Worm (Caenorhabditis elegans) whole organism, L4 larva: Measurements from ENCODE around the gene F32D8.14.
A peak's percentile ranks its signal among the peaks of the same experiment; 100 is the strongest.

Experiments
- D1046.2 ChIP-seq: fragments of 200-800 bp; sonication (Bioruptor generic); IDR thresholded peaks from 2 replicates; pipeline ENCODE4 v1.3.6; 2022; ENCODE audit warnings: missing genetic modification characterization, missing compliant biosample characterization
- F10B5.3 ChIP-seq: sonication (generic microtip); optimal IDR thresholded peaks from 2 replicates; lab custom pipeline; 2016; ENCODE audit warnings: mild to moderate bottlenecking, missing genetic modification characterization, missing compliant biosample characterization
- F26F4.8 ChIP-seq: fragments of 200-800 bp; sonication (Bioruptor generic); conservative IDR thresholded peaks from 2 replicates; pipeline ENCODE4 v1.3.6; 2022; ENCODE audit warnings: missing genetic modification characterization, missing compliant biosample characterization
- F44E2.7 ChIP-seq: fragments of 200-800 bp; sonication (Bioruptor generic); IDR thresholded peaks from 2 replicates; pipeline ENCODE4 v2.1.2; 2022; ENCODE audit warnings: missing genetic modification characterization, missing compliant biosample characterization
- F49E8.2 ChIP-seq: sonication (generic microtip); optimal IDR thresholded peaks from 2 replicates; lab custom pipeline; 2016; ENCODE audit warnings: missing compliant biosample characterization, mild to moderate bottlenecking, missing genetic modification characterization, borderline replicate concordance
- R02D3.7 ChIP-seq: fragments of 150-350 bp; sonication (generic microtip); optimal IDR thresholded peaks from 3 replicates; lab custom pipeline; 2014; ENCODE audit warnings: missing biosample characterization, missing genetic modification characterization
- T20F7.1 ChIP-seq: fragments of 200-800 bp; sonication (Bioruptor generic); optimal IDR thresholded peaks from 2 replicates; lab custom pipeline; 2018; ENCODE audit warnings: mild to moderate bottlenecking, missing genetic modification characterization, missing compliant biosample characterization
- T26A8.4 ChIP-seq: fragments of 200-800 bp; sonication (Bioruptor generic); IDR thresholded peaks from 2 replicates; pipeline ENCODE4 v1.3.6; 2022; ENCODE audit warnings: missing genetic modification characterization, missing compliant biosample characterization
- arid-1 ChIP-seq: fragments of 200-800 bp; sonication (Bioruptor generic); conservative IDR thresholded peaks from 2 replicates; pipeline ENCODE4 v1.3.6; 2022; ENCODE audit warnings: missing genetic modification reagents, missing genetic modification characterization, missing compliant biosample characterization
- attf-4 ChIP-seq: sonication (generic microtip); optimal IDR thresholded peaks from 3 replicates; lab custom pipeline; 2017; ENCODE audit warnings: missing biosample characterization, missing genetic modification characterization
- ceh-20 ChIP-seq: fragments of 200-800 bp; sonication (Bioruptor generic); IDR thresholded peaks from 2 replicates; pipeline ENCODE4 v1.3.6; 2022; ENCODE audit warnings: missing genetic modification reagents, missing genetic modification characterization, missing compliant biosample characterization
- ceh-32 ChIP-seq: sonication (generic microtip); optimal IDR thresholded peaks from 2 replicates; lab custom pipeline; 2016; ENCODE audit warnings: mild to moderate bottlenecking, missing genetic modification characterization, missing compliant biosample characterization; ENCODE audit not compliant: poor library complexity
- ceh-62 ChIP-seq: sonication (generic microtip); optimal IDR thresholded peaks from 2 replicates; lab custom pipeline; 2017; ENCODE audit warnings: missing biosample characterization, missing genetic modification characterization
- ceh-82 ChIP-seq: sonication (generic microtip); optimal IDR thresholded peaks from 2 replicates; lab custom pipeline; 2017; ENCODE audit warnings: missing biosample characterization, missing genetic modification characterization
- ces-1 ChIP-seq: fragments of 150-350 bp; sonication (generic microtip); optimal IDR thresholded peaks from 4 replicates; lab custom pipeline; 2014; ENCODE audit warnings: missing biosample characterization, missing genetic modification reagents, missing genetic modification characterization
- ctbp-1 ChIP-seq: fragments of 200-800 bp; sonication (Bioruptor generic); IDR thresholded peaks from 2 replicates; pipeline ENCODE4 v1.3.6; 2022; ENCODE audit warnings: missing genetic modification reagents, missing genetic modification characterization, missing compliant biosample characterization
- daf-12 ChIP-seq: fragments of 150-350 bp; optimal IDR thresholded peaks from 2 replicates; lab custom pipeline; 2014; ENCODE audit warnings: missing biosample characterization, missing genetic modification reagents, missing genetic modification characterization
- daf-16 ChIP-seq, 3 experiments: sonication (generic microtip); optimal IDR thresholded peaks; 2 replicates each; lab custom pipeline; 2016 to 2017; ENCODE audit warnings: missing genetic modification characterization in 3 of 3, missing genetic modification reagents in 3 of 3, mild to moderate bottlenecking in 2 of 3, missing compliant biosample characterization in 2 of 3, missing biosample characterization in 1 of 3, moderate library complexity in 1 of 3
- dmd-6 ChIP-seq: fragments of 200-800 bp; sonication (Bioruptor generic); IDR thresholded peaks from 2 replicates; pipeline ENCODE4 v1.3.6; 2022; ENCODE audit warnings: missing genetic modification reagents, missing genetic modification characterization, missing compliant biosample characterization
- dve-1 ChIP-seq: sonication (generic microtip); optimal IDR thresholded peaks from 2 replicates; lab custom pipeline; 2017; ENCODE audit warnings: antibody characterized with exemption, mild to moderate bottlenecking, missing genetic modification characterization, missing compliant biosample characterization; ENCODE audit not compliant: insufficient read depth
- egl-43 ChIP-seq: fragments of 200-800 bp; sonication (Bioruptor generic); IDR thresholded peaks from 2 replicates; pipeline ENCODE4 v1.3.6; 2022; ENCODE audit warnings: missing genetic modification reagents, missing genetic modification characterization, missing compliant biosample characterization
- fos-1 ChIP-seq: fragments of 150-350 bp; optimal IDR thresholded peaks from 2 replicates; lab custom pipeline; 2014; ENCODE audit warnings: missing biosample characterization, missing genetic modification characterization
- gei-8 ChIP-seq: fragments of 200-800 bp; sonication (Bioruptor generic); optimal IDR thresholded peaks from 2 replicates; lab custom pipeline; 2018; ENCODE audit warnings: mild to moderate bottlenecking, missing genetic modification characterization, missing compliant biosample characterization
- hif-1 ChIP-seq, 2 experiments: sonication (generic microtip); optimal IDR thresholded peaks; 2 replicates each; lab custom pipeline; 2016 to 2017; ENCODE audit warnings: missing compliant biosample characterization in 2 of 2, missing genetic modification characterization in 2 of 2, missing genetic modification reagents in 2 of 2, missing genotype in 2 of 2, mild to moderate bottlenecking in 1 of 2
- hlh-11 ChIP-seq: fragments of 200-800 bp; sonication (Bioruptor generic); optimal IDR thresholded peaks from 2 replicates; lab custom pipeline; 2018; ENCODE audit warnings: mild to moderate bottlenecking, missing genetic modification characterization, missing compliant biosample characterization
- hlh-30 ChIP-seq: sonication (generic microtip); optimal IDR thresholded peaks from 2 replicates; lab custom pipeline; 2017; ENCODE audit warnings: antibody characterized with exemption, mild to moderate bottlenecking, missing genetic modification characterization, missing compliant biosample characterization; ENCODE audit not compliant: insufficient read depth
- hmg-1.1 ChIP-seq: fragments of 200-800 bp; sonication (Bioruptor generic); IDR thresholded peaks from 2 replicates; pipeline ENCODE4 v1.3.6; 2022; ENCODE audit warnings: missing genetic modification reagents, missing genetic modification characterization, missing compliant biosample characterization
- lim-7 ChIP-seq: fragments of 200-800 bp; sonication (Bioruptor generic); IDR thresholded peaks from 2 replicates; pipeline ENCODE4 v1.3.6; 2022; ENCODE audit warnings: missing genetic modification characterization, missing compliant biosample characterization
- lin-1 ChIP-seq: fragments of 200-800 bp; sonication (Bioruptor generic); IDR thresholded peaks from 2 replicates; pipeline ENCODE4 v1.3.6; 2022; ENCODE audit warnings: missing genetic modification reagents, missing genetic modification characterization, missing compliant biosample characterization
- lin-38 ChIP-seq: fragments of 200-800 bp; sonication (Bioruptor generic); IDR thresholded peaks from 2 replicates; pipeline ENCODE4 v1.3.6; 2022; ENCODE audit warnings: missing genetic modification reagents, missing genetic modification characterization, missing compliant biosample characterization
- lsy-2 ChIP-seq, 2 experiments: fragments of 150-350 bp in 1 of 2; sonication (generic microtip) in 1 of 2; optimal IDR thresholded peaks; 2 replicates each; lab custom pipeline; 2014 to 2017; ENCODE audit warnings: missing biosample characterization in 2 of 2, missing genetic modification characterization in 2 of 2
- madf-5 ChIP-seq, 2 experiments: fragments of 200-800 bp; sonication (Bioruptor generic); IDR thresholded peaks; 2 replicates each; pipeline ENCODE4 v1.3.6; 2022; ENCODE audit warnings: missing compliant biosample characterization in 2 of 2, missing genetic modification characterization in 2 of 2
- mdl-1 ChIP-seq, 2 experiments: fragments of 150-350 bp in 1 of 2; sonication (generic microtip) in 1 of 2; optimal IDR thresholded peaks; 2 replicates each; lab custom pipeline; 2014 to 2017; ENCODE audit warnings: missing biosample characterization in 2 of 2, missing genetic modification characterization in 2 of 2
- mdt-29 ChIP-seq: fragments of 200-800 bp; sonication (Bioruptor generic); IDR thresholded peaks from 2 replicates; pipeline ENCODE4 v1.3.6; 2022; ENCODE audit warnings: missing genetic modification reagents, missing genetic modification characterization, missing compliant biosample characterization
- mep-1 ChIP-seq: fragments of 150-350 bp; sonication (generic microtip); optimal IDR thresholded peaks from 3 replicates; lab custom pipeline; 2014; ENCODE audit warnings: missing biosample characterization, missing genetic modification characterization
- nhr-10 ChIP-seq: fragments of 150-350 bp; optimal IDR thresholded peaks from 2 replicates; lab custom pipeline; 2014; ENCODE audit warnings: missing biosample characterization, missing genetic modification characterization
- nhr-28 ChIP-seq: fragments of 150-350 bp; optimal IDR thresholded peaks from 2 replicates; lab custom pipeline; 2014; ENCODE audit warnings: missing biosample characterization, missing genetic modification characterization
- nhr-42 ChIP-seq: fragments of 200-800 bp; sonication (Bioruptor generic); IDR thresholded peaks from 2 replicates; pipeline ENCODE4 v1.3.6; 2022; ENCODE audit warnings: missing genetic modification characterization, missing compliant biosample characterization
- nhr-48 ChIP-seq: sonication (generic microtip); optimal IDR thresholded peaks from 2 replicates; lab custom pipeline; 2016; ENCODE audit warnings: mild to moderate bottlenecking, missing genetic modification characterization, missing compliant biosample characterization
- nhr-76 ChIP-seq: fragments of 150-350 bp; optimal IDR thresholded peaks from 2 replicates; lab custom pipeline; 2014; ENCODE audit warnings: missing biosample characterization, missing genetic modification characterization
- nhr-77 ChIP-seq: fragments of 150-350 bp; optimal IDR thresholded peaks from 2 replicates; lab custom pipeline; 2014; ENCODE audit warnings: missing biosample characterization, missing genetic modification characterization
- php-3 ChIP-seq: fragments of 200-800 bp; sonication (Bioruptor generic); IDR thresholded peaks from 2 replicates; pipeline ENCODE4 v1.3.6; 2022; ENCODE audit warnings: missing genetic modification reagents, missing genetic modification characterization, missing compliant biosample characterization
- pqm-1 ChIP-seq: sonication (generic microtip); optimal IDR thresholded peaks from 2 replicates; lab custom pipeline; 2017; ENCODE audit warnings: missing biosample characterization, missing genetic modification characterization
- skn-1 ChIP-seq: fragments of 150-350 bp; optimal IDR thresholded peaks from 2 replicates; lab custom pipeline; 2014; ENCODE audit warnings: missing biosample characterization, missing genetic modification characterization
- tag-97 ChIP-seq: fragments of 200-800 bp; sonication (Bioruptor generic); IDR thresholded peaks from 2 replicates; pipeline ENCODE4 v1.3.6; 2022; ENCODE audit warnings: missing genetic modification characterization, missing compliant biosample characterization
- tra-1 ChIP-seq: fragments of 200-800 bp; sonication (Bioruptor generic); IDR thresholded peaks from 2 replicates; pipeline ENCODE4 v1.3.6; 2022; ENCODE audit warnings: missing genetic modification reagents, missing genetic modification characterization, missing compliant biosample characterization
- unc-130 ChIP-seq: sonication (generic microtip); optimal IDR thresholded peaks from 2 replicates; lab custom pipeline; 2016; ENCODE audit warnings: missing genetic modification reagents, missing genetic modification characterization, missing compliant biosample characterization
- vab-7 ChIP-seq: fragments of 200-800 bp; sonication (Bioruptor generic); IDR thresholded peaks from 2 replicates; pipeline ENCODE4 v1.3.6; 2022; ENCODE audit warnings: missing genetic modification reagents, missing genetic modification characterization, missing compliant biosample characterization
- ztf-7 ChIP-seq: fragments of 150-350 bp; optimal IDR thresholded peaks from 2 replicates; lab custom pipeline; 2014; ENCODE audit warnings: missing biosample characterization, missing genetic modification characterization

The F32D8.14 gene

DNA sequence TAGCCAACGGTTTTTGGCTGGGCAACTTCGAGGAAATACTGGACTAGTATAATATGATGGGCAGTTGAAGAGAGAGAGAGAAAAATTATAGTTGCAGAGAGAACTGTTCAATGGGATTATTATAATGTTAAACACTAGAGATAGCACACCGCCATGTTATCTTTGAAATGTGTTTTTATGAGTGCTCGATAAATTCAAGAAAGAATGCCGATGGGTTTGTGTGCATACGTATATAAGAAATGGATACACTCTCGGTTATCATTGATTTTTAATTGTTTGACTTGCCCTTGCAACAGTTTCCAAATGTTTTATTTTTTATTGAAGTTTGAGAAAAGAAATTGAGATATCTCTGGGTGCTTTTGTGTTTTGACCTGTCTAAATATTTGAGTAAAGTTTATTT, 42.1 kb upstream of the F32D8.14 start, which contains the start of gene F17C11.12:
Gene F17C11.12, minus strand, starts transcription at position 240 of the 400 bp plus-strand sequence.
- TF ChIP-seq dve-1 (tag; lab: Kevin White, UChicago) (peak; percentile 74), nhr-28 (tag; lab: Kevin White, UChicago) (peak; percentile 84), nhr-77 (peak; percentile 8), F26F4.8 (GFP tag; lab: Robert Waterston, UW) (no peak), gei-8 (no peak), hif-1 (tag; optimal IDR thresholded peaks at IDR 0.05; lab: Kevin White, UChicago) (no peak), nhr-10 (tag; lab: Kevin White, UChicago) (peak; percentile 3), daf-16 (GFP tag; optimal IDR thresholded peaks at IDR 0.05; lab: Kevin White, UChicago) (no peak), daf-16 (tag; optimal IDR thresholded peaks at IDR 0.05; lab: Kevin White, UChicago) (peak; percentile 52), dmd-6 (GFP tag; lab: Robert Waterston, UW) (peak; percentile 59), pqm-1 (tag; lab: Kevin White, UChicago) (peak; percentile 89), hlh-11 (peak; percentile 42), php-3 (peak; percentile 89)
- TF ChIP-seq, all 104 proteins: peak for 9

DNA sequence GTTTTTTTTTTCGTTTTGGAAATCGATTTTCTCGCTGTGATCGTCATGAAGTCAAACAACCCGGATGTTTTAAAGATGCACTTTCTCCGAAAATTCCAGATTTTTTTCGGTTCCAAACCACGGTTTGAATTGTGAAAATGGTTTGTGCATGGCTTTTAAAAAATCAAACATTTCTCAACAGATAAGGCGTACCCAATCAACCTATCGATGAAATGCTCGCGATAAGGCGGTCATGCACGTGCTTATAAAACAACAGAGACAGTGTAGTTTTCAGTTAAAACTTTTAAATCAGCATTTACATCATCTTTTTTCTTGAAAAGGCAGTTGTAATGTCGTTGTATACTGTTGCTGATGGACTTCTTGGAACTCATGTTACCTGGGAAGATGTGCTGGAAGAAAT, 37.8 kb upstream of the F32D8.14 start, which contains the start of gene F58B4.5:
Gene F58B4.5, plus strand, starts transcription at position 283 of the 400 bp plus-strand sequence.
- TF ChIP-seq R02D3.7 (tag; lab: Kevin White, UChicago), result no peak
- TF ChIP-seq ceh-32 (tag; lab: Kevin White, UChicago), result no peak
- TF ChIP-seq unc-130 (GFP tag; lab: Kevin White, UChicago), result no peak
- peak; percentile 17 for TF ChIP-seq hlh-30
- no peak for TF ChIP-seq lsy-2 (tag; optimal IDR thresholded peaks at IDR 0.05; lab: Kevin White, UChicago)
- no peak for TF ChIP-seq attf-4 (tag; lab: Kevin White, UChicago)
- TF ChIP-seq daf-12 (tag; lab: Kevin White, UChicago), result no peak
- TF ChIP-seq ceh-82 (tag; lab: Kevin White, UChicago), result no peak
- no peak for TF ChIP-seq tag-97 (GFP tag; lab: Robert Waterston, UW)
- TF ChIP-seq hmg-1.1 (GFP tag; lab: Robert Waterston, UW), result no peak
- no peak for TF ChIP-seq lin-38 (GFP tag; lab: Robert Waterston, UW)
- peak; percentile 89 for TF ChIP-seq pqm-1 (tag; lab: Kevin White, UChicago)
- no peak for TF ChIP-seq ztf-7 (tag; lab: Kevin White, UChicago)
- TF ChIP-seq lim-7 (GFP tag; lab: Robert Waterston, UW), result no peak
- TF ChIP-seq vab-7 (GFP tag; lab: Robert Waterston, UW), result no peak
- no peak for TF ChIP-seq T26A8.4
- peak; percentile 14 for TF ChIP-seq T20F7.1
- TF ChIP-seq mdl-1 (tag; optimal IDR thresholded peaks at IDR 0.05; lab: Kevin White, UChicago), result peak in 1 of 2 experiments; percentile 57
- TF ChIP-seq egl-43 (GFP tag; lab: Robert Waterston, UW), result no peak
- no peak for TF ChIP-seq fos-1 (tag; lab: Kevin White, UChicago)
- no peak for TF ChIP-seq tra-1 (GFP tag; lab: Robert Waterston, UW)
- no peak for TF ChIP-seq arid-1 (GFP tag; lab: Robert Waterston, UW)
- no peak for TF ChIP-seq F44E2.7 (GFP tag; lab: Robert Waterston, UW)
- no peak for TF ChIP-seq ces-1 (GFP tag; lab: Kevin White, UChicago)
- TF ChIP-seq ceh-20 (GFP tag; lab: Robert Waterston, UW), result no peak
- no peak for TF ChIP-seq mep-1
- no peak for TF ChIP-seq nhr-76 (tag; lab: Kevin White, UChicago)
- TF ChIP-seq nhr-28 (tag; lab: Kevin White, UChicago), result peak; percentile 34
- TF ChIP-seq lin-1 (GFP tag; lab: Robert Waterston, UW), result no peak
- no peak for TF ChIP-seq D1046.2
- peak; percentile 73 for TF ChIP-seq hlh-11
- TF ChIP-seq F49E8.2 (tag; lab: Kevin White, UChicago), result no peak
- no peak for TF ChIP-seq nhr-42 (GFP tag; lab: Robert Waterston, UW)
- TF ChIP-seq skn-1, result no peak
- TF ChIP-seq daf-16 (GFP tag; optimal IDR thresholded peaks at IDR 0.05; lab: Kevin White, UChicago), result no peak
- peak; percentile 49 for TF ChIP-seq daf-16 (tag; optimal IDR thresholded peaks at IDR 0.05; lab: Kevin White, UChicago)
- TF ChIP-seq ctbp-1 (GFP tag; lab: Robert Waterston, UW), result no peak
- TF ChIP-seq mdt-29 (GFP tag; lab: Robert Waterston, UW), result no peak
- TF ChIP-seq F10B5.3 (tag; lab: Kevin White, UChicago), result no peak
- peak; percentile 7 for TF ChIP-seq nhr-48 (tag; lab: Kevin White, UChicago)
- TF ChIP-seq ceh-62, result no peak
- no peak for TF ChIP-seq madf-5 (GFP tag; IDR thresholded peaks at IDR 0.05; lab: Robert Waterston, UW)
